Worm (Caenorhabditis elegans) whole organism, early embryonic: ENCODE data around the gene rbmx-2.

ENCODE experiments used
- B0310.2 ChIP-seq: sonication (generic microtip); optimal IDR thresholded peaks from 2 replicates; lab custom pipeline; 2016; ENCODE audit warnings: mild to moderate bottlenecking, missing genetic modification characterization, missing compliant biosample characterization
- flt-1 ChIP-seq: fragments of 200-800 bp; sonication (Bioruptor generic); IDR thresholded peaks from 2 replicates; pipeline ENCODE4 v1.3.6; 2022; ENCODE audit warnings: missing genetic modification characterization, missing compliant biosample characterization
- pes-1 ChIP-seq: fragments of 200-800 bp; sonication (Bioruptor generic); IDR thresholded peaks from 2 replicates; pipeline ENCODE4 v1.3.6; 2022; ENCODE audit warnings: missing genetic modification reagents, missing genetic modification characterization, missing compliant biosample characterization
- scrt-1 ChIP-seq: fragments of 200-800 bp; sonication (Bioruptor generic); IDR thresholded peaks from 2 replicates; pipeline ENCODE4 v1.3.6; 2022; ENCODE audit warnings: missing genetic modification characterization, missing compliant biosample characterization
- sea-1 ChIP-seq: fragments of 200-800 bp; sonication (Bioruptor generic); conservative IDR thresholded peaks from 2 replicates; pipeline ENCODE4 v1.3.6; 2022; ENCODE audit warnings: missing genetic modification characterization, missing compliant biosample characterization

DNA sequence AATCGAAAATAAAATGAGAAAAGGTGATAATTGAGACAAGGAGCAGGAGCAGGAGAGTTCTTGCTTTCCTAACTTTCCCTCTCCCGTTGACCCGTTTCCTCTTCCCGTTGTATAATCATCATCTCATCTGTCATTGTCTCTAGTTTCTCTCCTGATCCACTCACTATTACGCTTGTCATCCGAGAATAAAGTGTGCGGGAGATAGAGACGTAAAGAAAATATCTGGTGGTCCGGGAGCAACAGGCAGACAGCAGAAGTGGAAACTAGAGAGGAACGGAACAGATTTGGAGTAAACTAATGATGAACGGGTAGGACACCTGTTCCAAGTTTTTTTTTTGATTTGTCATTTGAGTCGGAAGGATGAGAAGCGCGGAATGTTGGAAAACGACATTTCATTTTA lies 26.5 kb downstream of the rbmx-2 start:
- TF ChIP-seq pes-1: no peak
- no peak for TF ChIP-seq sea-1 (GFP tag; lab: Robert Waterston, UW)
- no peak for TF ChIP-seq flt-1 (GFP tag; lab: Robert Waterston, UW)
- no peak for TF ChIP-seq scrt-1 (GFP tag; lab: Robert Waterston, UW)
- no peak for TF ChIP-seq B0310.2
